Fruit fly (Drosophila melanogaster): Measurements from ENCODE around the gene robl37BC.
A peak's percentile ranks its signal among the peaks of the same experiment; 100 is the strongest.

Gene robl37BC

dm6 chr2L:18965367-18966213 lies 45.1 kb upstream of the robl37BC start (continued):
- peak in 1 of 2 experiments; percentile 44 for TF ChIP-seq Hr51 (GFP tag; optimal IDR thresholded peaks at IDR 0.05)
- TF ChIP-seq D19B (GFP tag; optimal IDR thresholded peaks at IDR 0.05), result peak; percentile 98
- no peak for TF ChIP-seq ash1 (GFP tag; optimal IDR thresholded peaks at IDR 0.05)
- TF ChIP-seq caup (GFP tag; optimal IDR thresholded peaks at IDR 0.05; ENCODE audit: severe bottlenecking), result no peak
- TF ChIP-seq CG6689 (GFP tag; IDR thresholded peaks at IDR 0.05), result peak; percentile 45; the same call in 1 of the 2 replicates
- TF ChIP-seq CG12659 (GFP tag; optimal IDR thresholded peaks at IDR 0.05), result no peak
- no peak for TF ChIP-seq tio (GFP tag; optimal IDR thresholded peaks at IDR 0.05)
- no peak for TF ChIP-seq gcm2 (GFP tag; optimal IDR thresholded peaks at IDR 0.05)
- TF ChIP-seq fru (optimal IDR thresholded peaks at IDR 0.05), result no peak
- TF ChIP-seq otp (GFP tag; IDR thresholded peaks at IDR 0.05), result no peak
- TF ChIP-seq Ptx1 (GFP tag; IDR thresholded peaks at IDR 0.05), result peak; percentile 60
- TF ChIP-seq ssp (GFP tag; IDR thresholded peaks at IDR 0.05), result no peak
- TF ChIP-seq gfzf (GFP tag; optimal IDR thresholded peaks at IDR 0.05), result no peak
- TF ChIP-seq CG18619 (GFP tag; optimal IDR thresholded peaks at IDR 0.05), result no peak
- TF ChIP-seq Sry-β (GFP tag; optimal IDR thresholded peaks at IDR 0.05), result no peak
- no peak for TF ChIP-seq gce (GFP tag; IDR thresholded peaks at IDR 0.05)
- TF ChIP-seq pzg (GFP tag; optimal IDR thresholded peaks at IDR 0.05), result no peak
- TF ChIP-seq CG16813 (GFP tag; IDR thresholded peaks at IDR 0.05; ENCODE audit: partially characterized antibody), result no peak
- TF ChIP-seq Doc2 (GFP tag; IDR thresholded peaks at IDR 0.05), result no peak
- TF ChIP-seq emc (GFP tag; optimal IDR thresholded peaks at IDR 0.05), result no peak
- TF ChIP-seq CG33557 (GFP tag; optimal IDR thresholded peaks at IDR 0.05), result no peak
- TF ChIP-seq CG16815 (GFP tag; optimal IDR thresholded peaks at IDR 0.05), result no peak
- no peak for TF ChIP-seq ftz-f1 (GFP tag; optimal IDR thresholded peaks at IDR 0.05)
- no peak for TF ChIP-seq Atf3 (GFP tag; optimal IDR thresholded peaks at IDR 0.05)
- TF ChIP-seq HmgZ (tag; optimal IDR thresholded peaks at IDR 0.05), result no peak
- no peak for TF ChIP-seq CG17385 (GFP tag; optimal IDR thresholded peaks at IDR 0.05)
- no peak for TF ChIP-seq CG10654 (GFP tag; optimal IDR thresholded peaks at IDR 0.05)
- no peak for TF ChIP-seq YL-1 (GFP tag; optimal IDR thresholded peaks at IDR 0.05)
- TF ChIP-seq dysf (GFP tag; IDR thresholded peaks at IDR 0.05), result peak; percentile 71
- peak; percentile 66; the same call in 1 of the 2 replicates for TF ChIP-seq al (GFP tag; IDR thresholded peaks at IDR 0.05)
- TF ChIP-seq ab (GFP tag; optimal IDR thresholded peaks at IDR 0.05), result no peak
- TF ChIP-seq sc (optimal IDR thresholded peaks at IDR 0.05), result no peak
- no peak for TF ChIP-seq sc (GFP tag; optimal IDR thresholded peaks at IDR 0.05)
- TF ChIP-seq CoRest (tag; optimal IDR thresholded peaks at IDR 0.05), result peak; percentile 51
- no peak for TF ChIP-seq CG7357 (GFP tag; IDR thresholded peaks at IDR 0.05)
- TF ChIP-seq disco-r (GFP tag; optimal IDR thresholded peaks at IDR 0.05), result no peak
- TF ChIP-seq lov (optimal IDR thresholded peaks at IDR 0.05), result no peak
- TF ChIP-seq lov (GFP tag; IDR thresholded peaks at IDR 0.05), result no peak
- peak; percentile 13 for TF ChIP-seq CG17829 (tag; optimal IDR thresholded peaks at IDR 0.05)
- TF ChIP-seq jumu (GFP tag; optimal IDR thresholded peaks at IDR 0.05), result no peak
- TF ChIP-seq zf30C (GFP tag; optimal IDR thresholded peaks at IDR 0.05), result no peak
- TF ChIP-seq Dref (GFP tag; IDR thresholded peaks at IDR 0.05), result no peak
- peak; percentile 61 for TF ChIP-seq CG18599 (GFP tag; optimal IDR thresholded peaks at IDR 0.05)
- peak; percentile 53 for TF ChIP-seq sob (GFP tag; IDR thresholded peaks at IDR 0.05)
- no peak for TF ChIP-seq CG1024 (GFP tag; IDR thresholded peaks at IDR 0.05)
- TF ChIP-seq CG1603 (tag; optimal IDR thresholded peaks at IDR 0.05), result no peak
- no peak for TF ChIP-seq CG12299 (tag; optimal IDR thresholded peaks at IDR 0.05)
- TF ChIP-seq Tbp (GFP tag; optimal IDR thresholded peaks at IDR 0.05), result no peak
- TF ChIP-seq CG15696 (tag; optimal IDR thresholded peaks at IDR 0.05), result no peak
- no peak for TF ChIP-seq ind (GFP tag; optimal IDR thresholded peaks at IDR 0.05)
- no peak for TF ChIP-seq trem (tag; optimal IDR thresholded peaks at IDR 0.05)

Data from whole organism, embryonic.